Worm (Caenorhabditis elegans): ENCODE results near the gene msp-79.
A peak's percentile ranks its signal among the peaks of the same experiment; 100 is the strongest.

Gene msp-79

ce11 chrIV:9799129-9799528 is 32.2 kb upstream of the msp-79 start, which contains the start of gene fat-4:
Gene fat-4 (plus strand): TSS chrIV:9799429.
- no peak for TF ChIP-seq ceh-9 (tag; optimal IDR thresholded peaks at IDR 0.05)
- no peak for TF ChIP-seq nfya-1 (tag; optimal IDR thresholded peaks at IDR 0.05)
- no peak for TF ChIP-seq pha-2 (tag; optimal IDR thresholded peaks at IDR 0.05)
- TF ChIP-seq mec-3 (tag; optimal IDR thresholded peaks at IDR 0.05; ENCODE audit: borderline replicate concordance) = no peak
- TF ChIP-seq lin-11 (tag; optimal IDR thresholded peaks at IDR 0.05) = no peak
- TF ChIP-seq ama-1 (optimal IDR thresholded peaks at IDR 0.05) = no peak
- TF ChIP-seq ceh-14 (tag; optimal IDR thresholded peaks at IDR 0.05) = no peak
- no peak for TF ChIP-seq ceh-19 (GFP tag; optimal IDR thresholded peaks at IDR 0.05)

DNA sequence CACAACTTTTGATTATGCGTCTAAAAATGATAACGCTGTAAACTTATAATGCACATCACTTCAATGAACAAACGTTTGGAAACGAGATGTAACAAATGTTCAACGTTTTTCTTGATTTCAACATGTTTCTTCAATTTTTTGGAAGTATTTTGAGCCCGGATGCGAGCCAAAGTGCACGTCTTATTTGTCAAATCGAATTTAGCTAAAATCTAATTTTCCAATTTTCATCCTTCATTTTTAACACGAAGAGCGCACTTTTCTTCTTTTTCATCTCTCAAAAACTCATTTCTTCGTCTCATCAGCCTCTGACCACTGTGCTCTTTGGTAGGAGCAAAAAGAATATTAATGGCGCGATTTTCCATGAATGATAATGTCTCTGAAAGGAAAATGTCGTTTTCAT is 31.4 kb upstream of the msp-79 start:
- TF ChIP-seq che-1 (tag; optimal IDR thresholded peaks at IDR 0.05) (no peak), unc-42 (tag; optimal IDR thresholded peaks at IDR 0.05) (peak; percentile 96)

DNA sequence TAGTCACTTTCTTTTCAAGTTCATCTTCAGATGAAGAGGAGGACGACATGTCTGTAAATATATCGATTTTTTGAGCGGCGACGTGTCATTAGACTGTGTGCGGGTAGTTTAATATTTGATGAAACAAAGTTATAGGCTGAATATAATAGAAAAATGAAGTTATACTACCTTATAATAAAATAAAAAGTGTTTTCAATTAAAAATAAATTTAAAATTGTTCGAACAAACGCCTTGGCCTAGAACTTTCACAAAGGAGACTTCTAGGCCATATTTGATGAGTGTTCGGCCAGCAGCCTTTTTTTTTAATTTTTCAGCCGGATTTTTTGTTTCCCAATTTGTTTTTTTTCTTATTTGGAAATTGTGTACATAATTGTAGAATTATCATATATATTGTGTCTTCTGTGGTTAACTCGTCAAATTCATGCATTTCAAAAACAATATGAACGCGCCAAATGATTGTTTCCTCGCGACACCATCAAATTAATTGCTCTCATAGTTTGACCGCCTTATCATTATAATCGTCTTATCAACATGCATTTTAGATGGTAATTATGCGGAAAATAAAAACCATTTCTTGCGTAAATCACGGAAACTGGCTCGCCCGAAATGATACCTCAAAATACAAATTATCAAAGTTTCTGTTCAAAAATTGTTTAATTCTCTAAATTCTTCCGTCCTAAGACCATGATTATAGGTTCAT is 30.5 kb upstream of the msp-79 start, which contains the start of gene T13F2.2:
Gene T13F2.2, minus strand, starts transcription at position 51 of the 700 bp plus-strand sequence.
- TF ChIP-seq nhr-11 (tag; optimal IDR thresholded peaks at IDR 0.05) (no peak), syd-9 (tag; optimal IDR thresholded peaks at IDR 0.05) (no peak), ceh-19 (GFP tag; optimal IDR thresholded peaks at IDR 0.05) (no peak), tbx-2 (tag; optimal IDR thresholded peaks at IDR 0.05) (peak; percentile 52), unc-42 (tag; optimal IDR thresholded peaks at IDR 0.05) (no peak), odd-2 (tag; optimal IDR thresholded peaks at IDR 0.05) (no peak), zip-5 (tag; optimal IDR thresholded peaks at IDR 0.05) (peak; percentile 41), ceh-18 (tag; optimal IDR thresholded peaks at IDR 0.05) (no peak), C08G9.2 (tag; optimal IDR thresholded peaks at IDR 0.05) (peak; percentile 10), ceh-2 (tag; optimal IDR thresholded peaks at IDR 0.05) (peak; percentile 3), elt-4 (tag; optimal IDR thresholded peaks at IDR 0.05) (no peak), ceh-14 (tag; optimal IDR thresholded peaks at IDR 0.05) (no peak), unc-3 (GFP tag; conservative IDR thresholded peaks at IDR 0.05) (no peak), unc-3 (tag; optimal IDR thresholded peaks at IDR 0.05) (no peak), ama-1 (optimal IDR thresholded peaks at IDR 0.05) (no peak), F13H6.1 (tag; optimal IDR thresholded peaks at IDR 0.05) (no peak), Y22D7AL.16 (tag; optimal IDR thresholded peaks at IDR 0.05) (no peak), tbx-7 (tag; optimal IDR thresholded peaks at IDR 0.05) (no peak), ceh-30 (tag; optimal IDR thresholded peaks at IDR 0.05) (no peak), nhr-232 (tag; optimal IDR thresholded peaks at IDR 0.05) (no peak), elt-2 (tag; optimal IDR thresholded peaks at IDR 0.05) (peak; percentile 58), hlh-13 (GFP tag; optimal IDR thresholded peaks at IDR 0.05) (no peak), sdc-2 (tag; optimal IDR thresholded peaks at IDR 0.05) (no peak), fkh-6 (tag; optimal IDR thresholded peaks at IDR 0.05) (no peak), lim-6 (tag; optimal IDR thresholded peaks at IDR 0.05) (no peak), ceh-48 (tag; optimal IDR thresholded peaks at IDR 0.05) (peak; percentile 1), K09A11.1 (tag; optimal IDR thresholded peaks at IDR 0.05; ENCODE audit: insufficient read depth) (no peak), nfya-1 (tag; optimal IDR thresholded peaks at IDR 0.05) (no peak), C38D4.7 (GFP tag; optimal IDR thresholded peaks at IDR 0.05) (no peak), pqm-1 (tag; optimal IDR thresholded peaks at IDR 0.05) (no peak), unc-86 (tag; optimal IDR thresholded peaks at IDR 0.05) (no peak), ceh-31 (tag; optimal IDR thresholded peaks at IDR 0.05) (peak; percentile 38), ets-4 (tag; optimal IDR thresholded peaks at IDR 0.05) (no peak), ceh-45 (GFP tag; IDR thresholded peaks at IDR 0.05) (no peak), ceh-22 (tag; optimal IDR thresholded peaks at IDR 0.05) (no peak), madf-2 (tag; optimal IDR thresholded peaks at IDR 0.05) (no peak), ceh-34 (tag; optimal IDR thresholded peaks at IDR 0.05) (no peak)
